Worm (Caenorhabditis elegans) whole organism, L3 larva: ENCODE measurements around the gene frl-1.

Source experiments
- R02D3.7 ChIP-seq: fragments of 150-350 bp; optimal IDR thresholded peaks from 2 replicates; lab custom pipeline; 2014; ENCODE audit warnings: missing biosample characterization, missing genetic modification characterization
- ZK546.5 ChIP-seq: sonication (generic microtip); optimal IDR thresholded peaks from 2 replicates; lab custom pipeline; 2017; ENCODE audit warnings: missing biosample characterization, missing genetic modification characterization
- aly-2 ChIP-seq: fragments of 150-350 bp; optimal IDR thresholded peaks from 2 replicates; lab custom pipeline; 2014; ENCODE audit warnings: missing biosample characterization, missing genetic modification characterization
- ama-1 ChIP-seq: fragments of 150-350 bp; optimal IDR thresholded peaks from 2 replicates; lab custom pipeline; 2018
- ceh-28 ChIP-seq: fragments of 150-350 bp; optimal IDR thresholded peaks from 2 replicates; lab custom pipeline; 2014; ENCODE audit warnings: missing biosample characterization, missing genetic modification reagents, missing genetic modification characterization
- ceh-9 ChIP-seq: sonication (generic microtip); optimal IDR thresholded peaks from 2 replicates; lab custom pipeline; 2018; ENCODE audit warnings: missing biosample characterization, missing genetic modification characterization
- egl-5 ChIP-seq: fragments of 150-350 bp; optimal IDR thresholded peaks from 2 replicates; lab custom pipeline; 2017; ENCODE audit warnings: missing biosample characterization, missing genetic modification reagents, missing genetic modification characterization, inconsistent platforms
- elt-2 ChIP-seq: sonication (generic microtip); optimal IDR thresholded peaks from 2 replicates; lab custom pipeline; 2016; ENCODE audit warnings: missing genetic modification reagents, mild to moderate bottlenecking, missing genetic modification characterization, missing compliant biosample characterization
- elt-3 ChIP-seq, 3 experiments: fragments of 150-350 bp in 1 of 3; sonication (generic microtip) in 2 of 3; optimal IDR thresholded peaks; 2 replicates in 2 of 3; 4 replicates in 1 of 3; lab custom pipeline; 2014 to 2017; ENCODE audit warnings: missing biosample characterization in 3 of 3, missing genetic modification characterization in 3 of 3
- fkh-10 ChIP-seq: sonication (generic microtip); optimal IDR thresholded peaks from 2 replicates; lab custom pipeline; 2017; ENCODE audit warnings: missing biosample characterization, missing genetic modification reagents, missing genetic modification characterization
- fkh-2 ChIP-seq: fragments of 150-350 bp; optimal IDR thresholded peaks from 2 replicates; lab custom pipeline; 2014; ENCODE audit warnings: missing biosample characterization, missing genetic modification reagents, missing genetic modification characterization
- fos-1 ChIP-seq: fragments of 150-350 bp; optimal IDR thresholded peaks from 2 replicates; lab custom pipeline; 2014; ENCODE audit warnings: missing biosample characterization, missing genetic modification characterization
- hmg-11 ChIP-seq: sonication (generic microtip); optimal IDR thresholded peaks from 2 replicates; lab custom pipeline; 2016; ENCODE audit warnings: missing genetic modification characterization, missing compliant biosample characterization
- jun-1 ChIP-seq: fragments of 150-350 bp; optimal IDR thresholded peaks from 2 replicates; lab custom pipeline; 2014; ENCODE audit warnings: missing biosample characterization, missing genetic modification reagents, missing genetic modification characterization
- lin-15B ChIP-seq: fragments of 150-350 bp; optimal IDR thresholded peaks from 2 replicates; lab custom pipeline; 2014; ENCODE audit warnings: missing biosample characterization, missing genetic modification characterization
- lin-39 ChIP-seq: fragments of 150-350 bp; optimal IDR thresholded peaks from 2 replicates; lab custom pipeline; 2018; ENCODE audit warnings: missing biosample characterization, missing genetic modification reagents, missing genetic modification characterization
- lsy-12 ChIP-seq: sonication (generic microtip); optimal IDR thresholded peaks from 2 replicates; lab custom pipeline; 2016; ENCODE audit warnings: mild to moderate bottlenecking, missing genetic modification characterization, missing compliant biosample characterization
- mdl-1 ChIP-seq: fragments of 150-350 bp; optimal IDR thresholded peaks from 2 replicates; lab custom pipeline; 2014; ENCODE audit warnings: missing biosample characterization, missing genetic modification characterization
- mml-1 ChIP-seq: fragments of 150-350 bp; sonication (generic microtip); optimal IDR thresholded peaks from 3 replicates; lab custom pipeline; 2014; ENCODE audit warnings: missing biosample characterization, missing genetic modification characterization
- nfya-1 ChIP-seq: sonication (generic microtip); optimal IDR thresholded peaks from 2 replicates; lab custom pipeline; 2017; ENCODE audit warnings: missing genetic modification characterization, mild to moderate bottlenecking, missing compliant biosample characterization, antibody characterized with exemption, moderate library complexity; ENCODE audit not compliant: insufficient read depth
- nhr-12 ChIP-seq: fragments of 150-350 bp; optimal IDR thresholded peaks from 2 replicates; lab custom pipeline; 2014; ENCODE audit warnings: missing biosample characterization, missing genetic modification characterization
- nhr-23 ChIP-seq: fragments of 150-350 bp; optimal IDR thresholded peaks from 2 replicates; lab custom pipeline; 2014; ENCODE audit warnings: missing biosample characterization, missing genetic modification reagents, missing genetic modification characterization
- nhr-237 ChIP-seq: fragments of 150-350 bp; optimal IDR thresholded peaks from 2 replicates; lab custom pipeline; 2014; ENCODE audit warnings: missing biosample characterization, missing genetic modification characterization
- nhr-25 ChIP-seq: sonication (generic microtip); optimal IDR thresholded peaks from 2 replicates; lab custom pipeline; 2017; ENCODE audit warnings: missing biosample characterization, missing genetic modification characterization
- nhr-28 ChIP-seq: fragments of 150-350 bp; optimal IDR thresholded peaks from 2 replicates; lab custom pipeline; 2014; ENCODE audit warnings: missing biosample characterization, missing genetic modification characterization
- nhr-43 ChIP-seq: sonication (generic microtip); optimal IDR thresholded peaks from 2 replicates; lab custom pipeline; 2016; ENCODE audit warnings: mild to moderate bottlenecking, missing genetic modification characterization, missing compliant biosample characterization; ENCODE audit not compliant: poor library complexity, severe bottlenecking
- nhr-76 ChIP-seq: fragments of 150-350 bp; sonication (generic microtip); optimal IDR thresholded peaks from 5 replicates; lab custom pipeline; 2014; ENCODE audit warnings: missing biosample characterization, missing genetic modification characterization
- pha-4 ChIP-seq: fragments of 150-350 bp; optimal IDR thresholded peaks from 2 replicates; lab custom pipeline; 2014; ENCODE audit warnings: missing biosample characterization, missing genetic modification reagents, missing genetic modification characterization
- pqm-1 ChIP-seq: fragments of 150-350 bp; optimal IDR thresholded peaks from 2 replicates; lab custom pipeline; 2017; ENCODE audit warnings: missing biosample characterization, missing genetic modification characterization, inconsistent platforms
- sea-2 ChIP-seq: fragments of 150-350 bp; sonication (generic microtip); optimal IDR thresholded peaks from 4 replicates; lab custom pipeline; 2014; ENCODE audit warnings: missing biosample characterization, missing genetic modification reagents, missing genetic modification characterization
- skn-1 ChIP-seq: fragments of 150-350 bp; optimal IDR thresholded peaks from 2 replicates; lab custom pipeline; 2014; ENCODE audit warnings: missing biosample characterization, missing genetic modification characterization
- snpc-4 ChIP-seq: fragments of 150-350 bp; optimal IDR thresholded peaks from 2 replicates; lab custom pipeline; 2014; ENCODE audit warnings: missing biosample characterization, missing genetic modification characterization
- tbx-2 ChIP-seq: sonication (generic microtip); optimal IDR thresholded peaks from 2 replicates; lab custom pipeline; 2016; ENCODE audit warnings: mild to moderate bottlenecking, missing genetic modification characterization, missing compliant biosample characterization
- unc-39 ChIP-seq: sonication (generic microtip); optimal IDR thresholded peaks from 4 replicates; lab custom pipeline; 2017; ENCODE audit warnings: missing biosample characterization, missing genetic modification characterization
- unc-62 ChIP-seq: fragments of 150-350 bp; sonication (generic microtip); optimal IDR thresholded peaks from 4 replicates; lab custom pipeline; 2014; ENCODE audit warnings: missing biosample characterization, missing genetic modification reagents, missing genetic modification characterization
- zag-1 ChIP-seq: fragments of 150-350 bp; optimal IDR thresholded peaks from 2 replicates; lab custom pipeline; 2014; ENCODE audit warnings: missing biosample characterization, missing genetic modification characterization
- ztf-11 ChIP-seq: fragments of 150-350 bp; optimal IDR thresholded peaks from 2 replicates; lab custom pipeline; 2014; ENCODE audit warnings: missing biosample characterization, missing genetic modification characterization
- ztf-4 ChIP-seq: fragments of 150-350 bp; optimal IDR thresholded peaks from 2 replicates; lab custom pipeline; 2014; ENCODE audit warnings: missing biosample characterization, missing genetic modification characterization

frl-1 gene

ce11 chrIII:2159152-2159551 lies 35.2 kb downstream of the frl-1 start:
- TF ChIP-seq lin-39 (tag; lab: Kevin White, UChicago) (peak; percentile 6), pha-4 (peak; percentile 41), R02D3.7 (no peak)

ce11 chrIII:2169445-2169844 lies 45.5 kb downstream of the frl-1 start:
- peak; percentile 13 for TF ChIP-seq pha-4
- no peak for TF ChIP-seq nhr-43
- peak; percentile 37 for TF ChIP-seq nfya-1 (tag; lab: Kevin White, UChicago)
- peak; percentile 33 for TF ChIP-seq pqm-1
- peak; percentile 60 for TF ChIP-seq elt-2 (tag; lab: Kevin White, UChicago)
- TF ChIP-seq nhr-28 (tag; lab: Kevin White, UChicago) = no peak
- peak in 1 of 3 experiments; percentile 11 for TF ChIP-seq elt-3 (tag; optimal IDR thresholded peaks at IDR 0.05; lab: Kevin White, UChicago)
- peak; percentile 44 for TF ChIP-seq snpc-4 (tag; lab: Kevin White, UChicago)
- TF ChIP-seq nhr-25 (tag; lab: Kevin White, UChicago) = peak; percentile 6

ce11 chrIII:2170556-2170955 lies 46.6 kb downstream of the frl-1 start:
- no peak for TF ChIP-seq nhr-76 (tag; lab: Kevin White, UChicago)
- no peak for TF ChIP-seq fos-1 (tag; lab: Kevin White, UChicago)
- TF ChIP-seq nfya-1 (tag; lab: Kevin White, UChicago) = peak; percentile 11
- TF ChIP-seq, all 47 proteins: peak for 1

ce11 chrIII:2171892-2172591 lies 48.1 kb downstream of the frl-1 start:
- TF ChIP-seq ZK546.5 (tag; lab: Kevin White, UChicago) (no peak), lin-39 (tag; lab: Kevin White, UChicago) (no peak), hmg-11 (tag; lab: Kevin White, UChicago) (peak; percentile 40), mml-1 (tag; lab: Kevin White, UChicago) (no peak), ama-1 (lab: Kevin White, UChicago) (peak; percentile 95), zag-1 (tag; lab: Kevin White, UChicago) (no peak), egl-5 (tag; lab: Kevin White, UChicago) (no peak), nhr-76 (tag; lab: Kevin White, UChicago) (no peak), pqm-1 (peak; percentile 28), sea-2 (GFP tag; lab: Kevin White, UChicago) (no peak), nfya-1 (tag; lab: Kevin White, UChicago) (peak; percentile 74), aly-2 (no peak), nhr-28 (tag; lab: Kevin White, UChicago) (no peak), nhr-23 (tag; lab: Kevin White, UChicago) (peak; percentile 70), mdl-1 (tag; lab: Kevin White, UChicago) (peak; percentile 48), ceh-28 (peak; percentile 79), R02D3.7 (no peak), nhr-237 (tag; lab: Kevin White, UChicago) (no peak), nhr-25 (tag; lab: Kevin White, UChicago) (peak; percentile 87), nhr-12 (tag; lab: Kevin White, UChicago) (no peak), ztf-11 (no peak), snpc-4 (tag; lab: Kevin White, UChicago) (peak; percentile 15), pha-4 (peak; percentile 88), ztf-4 (tag; lab: Kevin White, UChicago) (no peak), fkh-2 (tag; lab: Kevin White, UChicago) (no peak), unc-62 (no peak), tbx-2 (tag; lab: Kevin White, UChicago) (no peak), lsy-12 (tag; lab: Kevin White, UChicago) (peak; percentile 39), skn-1 (peak; percentile 56), fkh-10 (GFP tag; lab: Kevin White, UChicago) (no peak), elt-2 (tag; lab: Kevin White, UChicago) (peak; percentile 87), ceh-9 (tag; lab: Kevin White, UChicago) (no peak), unc-39 (tag; lab: Kevin White, UChicago) (no peak), lin-15B (peak; percentile 52), elt-3 (tag; optimal IDR thresholded peaks at IDR 0.05; lab: Kevin White, UChicago) (no peak), fos-1 (tag; lab: Kevin White, UChicago) (no peak), jun-1 (peak; percentile 93)
- TF ChIP-seq, all 47 proteins: peak for 15
